Worm (Caenorhabditis elegans) whole organism, L2 larva: Measurements from ENCODE around the gene ttr-36.

ENCODE experiments used
- ZK546.5 ChIP-seq: sonication (generic microtip); optimal IDR thresholded peaks from 2 replicates; lab custom pipeline; 2017; ENCODE audit warnings: missing biosample characterization, missing genetic modification characterization
- ceh-16 ChIP-seq: fragments of 150-350 bp; optimal IDR thresholded peaks from 2 replicates; lab custom pipeline; 2014; ENCODE audit warnings: missing biosample characterization, missing genetic modification characterization
- egl-27 ChIP-seq: sonication (generic microtip); optimal IDR thresholded peaks from 3 replicates; lab custom pipeline; 2017; ENCODE audit warnings: missing biosample characterization, missing genetic modification reagents, missing genetic modification characterization
- elt-1 ChIP-seq: fragments of 150-350 bp; optimal IDR thresholded peaks from 2 replicates; lab custom pipeline; 2014; ENCODE audit warnings: missing biosample characterization, missing genetic modification characterization
- lin-11 ChIP-seq: fragments of 150-350 bp; sonication (generic microtip); optimal IDR thresholded peaks from 2 replicates; lab custom pipeline; 2014; ENCODE audit warnings: missing biosample characterization, missing genetic modification characterization, inconsistent platforms, mixed read lengths
- nhr-12 ChIP-seq: fragments of 150-350 bp; optimal IDR thresholded peaks from 2 replicates; lab custom pipeline; 2014; ENCODE audit warnings: missing biosample characterization, missing genetic modification characterization
- snpc-4 ChIP-seq: fragments of 150-350 bp; optimal IDR thresholded peaks from 2 replicates; lab custom pipeline; 2014; ENCODE audit warnings: missing biosample characterization, missing genetic modification characterization
- ztf-4 ChIP-seq: fragments of 150-350 bp; optimal IDR thresholded peaks from 2 replicates; lab custom pipeline; 2014; ENCODE audit warnings: missing biosample characterization, missing genetic modification characterization

DNA sequence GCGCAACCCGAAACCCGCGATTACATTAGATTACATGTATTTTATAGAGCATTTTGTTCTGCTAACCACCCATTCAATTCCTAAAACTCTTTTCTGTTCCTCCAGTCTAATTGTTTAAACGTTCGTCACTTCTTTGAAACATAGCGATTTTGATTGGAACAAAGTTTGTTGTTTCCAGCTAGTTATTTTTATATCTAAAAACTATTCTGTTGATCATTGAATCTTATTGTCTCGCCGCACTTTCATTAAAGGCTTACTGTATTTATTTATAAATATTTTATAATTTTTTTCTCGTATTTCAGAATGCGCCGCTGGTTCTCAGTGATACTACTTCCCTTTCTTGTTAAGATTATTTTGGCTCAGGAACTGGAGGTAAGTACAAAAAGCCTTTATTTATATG, 32.0 kb downstream of the ttr-36 start, which contains the start of gene T14E8.2:
- TF ChIP-seq elt-1 (tag; lab: Kevin White, UChicago) (no peak), ZK546.5 (no peak), snpc-4 (tag; lab: Kevin White, UChicago) (no peak), lin-11 (tag; lab: Kevin White, UChicago) (no peak), ztf-4 (tag; lab: Kevin White, UChicago) (no peak), egl-27 (no peak), ceh-16 (tag; lab: Kevin White, UChicago) (no peak), nhr-12 (no peak)
